Fruit fly (Drosophila melanogaster) whole organism, embryonic: ENCODE measurements around the gene Abi.

Experiments used
- Adf1 ChIP-seq: fragments of 200-800 bp; sonication (Bioruptor generic); IDR thresholded peaks from 2 replicates; pipeline ENCODE4 v1.3.6; 2022; ENCODE audit warnings: missing biosample characterization, missing genetic modification characterization
- Atf3 ChIP-seq: fragments of 200-800 bp; sonication (Bioruptor generic); optimal IDR thresholded peaks from 3 replicates; lab custom pipeline; 2016; ENCODE audit warnings: missing biosample characterization, missing genetic modification characterization
- CG11247 ChIP-seq: fragments of 200-800 bp; sonication (Bioruptor generic); IDR thresholded peaks from 2 replicates; pipeline ENCODE4 v1.3.6; 2022; ENCODE audit warnings: missing biosample characterization, missing genetic modification characterization
- CG11696 ChIP-seq: fragments of 200-800 bp; sonication (Bioruptor generic); IDR thresholded peaks from 2 replicates; pipeline ENCODE4 v1.3.6; 2022; ENCODE audit warnings: missing biosample characterization, missing genetic modification characterization
- CG11723 ChIP-seq: fragments of 200-800 bp; sonication (Bioruptor generic); optimal IDR thresholded peaks from 2 replicates; lab custom pipeline; 2017; ENCODE audit warnings: missing biosample characterization, mild to moderate bottlenecking, missing genetic modification characterization
- CG12659 ChIP-seq: fragments of 200-800 bp; sonication (Bioruptor generic); optimal IDR thresholded peaks from 3 replicates; lab custom pipeline; 2017; ENCODE audit warnings: mild to moderate bottlenecking, missing biosample characterization, missing genetic modification reagents, missing genetic modification characterization
- CG13775 ChIP-seq: fragments of 200-800 bp; sonication (Bioruptor generic); optimal IDR thresholded peaks from 3 replicates; lab custom pipeline; 2017; ENCODE audit warnings: missing biosample characterization, mild to moderate bottlenecking, missing genetic modification characterization
- CG16863 ChIP-seq: fragments of 200-800 bp; sonication (Bioruptor generic); optimal IDR thresholded peaks from 3 replicates; lab custom pipeline; 2016; ENCODE audit warnings: missing biosample characterization, missing genetic modification characterization
- CG17802 ChIP-seq: fragments of 200-800 bp; sonication (Bioruptor generic); optimal IDR thresholded peaks from 2 replicates; lab custom pipeline; 2018; ENCODE audit warnings: missing biosample characterization, mild to moderate bottlenecking, missing genetic modification characterization, moderate library complexity
- CG2199 ChIP-seq: fragments of 200-800 bp; sonication (Bioruptor generic); IDR thresholded peaks from 3 replicates; pipeline ENCODE4 v1.3.6; 2022; ENCODE audit warnings: missing biosample characterization, missing genetic modification characterization
- CG2889 ChIP-seq: fragments of 200-800 bp; sonication (Bioruptor generic); IDR thresholded peaks from 3 replicates; pipeline ENCODE4 v1.3.6; 2022; ENCODE audit warnings: missing biosample characterization, missing genetic modification characterization
- CG30403 ChIP-seq: fragments of 200-800 bp; sonication (Bioruptor generic); optimal IDR thresholded peaks from 3 replicates; lab custom pipeline; 2016; ENCODE audit warnings: missing biosample characterization, missing genetic modification characterization
- CG3065 ChIP-seq: fragments of 200-800 bp; sonication (Bioruptor generic); optimal IDR thresholded peaks from 2 replicates; lab custom pipeline; 2016; ENCODE audit warnings: missing biosample characterization, missing genetic modification characterization
- CG31441 ChIP-seq: fragments of 200-800 bp; sonication (Bioruptor generic); IDR thresholded peaks from 2 replicates; pipeline ENCODE4 v1.3.6; 2022; ENCODE audit warnings: missing biosample characterization, missing genetic modification characterization
- CG3163 ChIP-seq: fragments of 200-800 bp; sonication (Bioruptor generic); optimal IDR thresholded peaks from 3 replicates; lab custom pipeline; 2016; ENCODE audit warnings: missing biosample characterization, missing genetic modification characterization
- CG32767 ChIP-seq: fragments of 200-800 bp; sonication (Bioruptor generic); IDR thresholded peaks from 2 replicates; pipeline ENCODE4 v1.3.6; 2022; ENCODE audit warnings: missing biosample characterization, missing genetic modification characterization
- CG4328 ChIP-seq: fragments of 200-800 bp; sonication (Bioruptor generic); optimal IDR thresholded peaks from 3 replicates; lab custom pipeline; 2017; ENCODE audit warnings: missing biosample characterization, missing genetic modification reagents, missing genetic modification characterization
- CG6765 ChIP-seq: fragments of 200-800 bp; sonication (Bioruptor generic); optimal IDR thresholded peaks from 3 replicates; lab custom pipeline; 2017; ENCODE audit warnings: missing biosample characterization, mild to moderate bottlenecking, missing genetic modification characterization
- CG9609 ChIP-seq: fragments of 200-800 bp; sonication (Bioruptor generic); optimal IDR thresholded peaks from 3 replicates; lab custom pipeline; 2016; ENCODE audit warnings: missing biosample characterization, missing genetic modification characterization
- CG9727 ChIP-seq: fragments of 200-800 bp; sonication (Bioruptor generic); optimal IDR thresholded peaks from 3 replicates; lab custom pipeline; 2017; ENCODE audit warnings: missing biosample characterization, mild to moderate bottlenecking, missing genetic modification characterization
- CG9876 ChIP-seq: fragments of 200-800 bp; sonication (Bioruptor generic); optimal IDR thresholded peaks from 2 replicates; lab custom pipeline; 2016; ENCODE audit warnings: missing biosample characterization, missing genetic modification characterization
- Elba2 ChIP-seq: fragments of 200-800 bp; sonication (Bioruptor generic); optimal IDR thresholded peaks from 3 replicates; lab custom pipeline; 2016; ENCODE audit warnings: missing biosample characterization, missing genetic modification characterization
- Fer1 ChIP-seq: fragments of 200-800 bp; sonication (Bioruptor generic); optimal IDR thresholded peaks from 2 replicates; lab custom pipeline; 2017; ENCODE audit warnings: missing biosample characterization, mild to moderate bottlenecking, missing genetic modification characterization
- Hey ChIP-seq: fragments of 200-800 bp; sonication (Bioruptor generic); optimal IDR thresholded peaks from 3 replicates; lab custom pipeline; 2018; ENCODE audit warnings: missing biosample characterization, mild to moderate bottlenecking, missing genetic modification characterization
- NK7.1 ChIP-seq: fragments of 200-800 bp; sonication (Bioruptor generic); optimal IDR thresholded peaks from 3 replicates; lab custom pipeline; 2016; ENCODE audit warnings: missing biosample characterization, missing genetic modification characterization
- Scr ChIP-seq: fragments of 200-800 bp; sonication (Bioruptor generic); IDR thresholded peaks from 2 replicates; pipeline ENCODE4 v1.3.6; 2022; ENCODE audit warnings: missing biosample characterization, missing genetic modification characterization; ENCODE audit not compliant: partially characterized antibody
- Spps ChIP-seq: fragments of 200-800 bp; sonication (Bioruptor generic); optimal IDR thresholded peaks from 2 replicates; lab custom pipeline; 2018; ENCODE audit warnings: missing biosample characterization, mild to moderate bottlenecking, missing genetic modification characterization
- Sry-β ChIP-seq: fragments of 200-800 bp; sonication (Bioruptor generic); optimal IDR thresholded peaks from 2 replicates; lab custom pipeline; 2018; ENCODE audit warnings: missing biosample characterization, mild to moderate bottlenecking, missing genetic modification characterization, moderate library complexity
- Stat92E ChIP-seq, 3 experiments: fragments of >200 bp in 2 of 3; fragments of 200-800 bp in 1 of 3; sonication (Bioruptor generic) in 1 of 3; optimal IDR thresholded peaks; 2 replicates each; lab custom pipeline; 2017 to 2019; ENCODE audit warnings: missing biosample characterization in 3 of 3, missing genetic modification characterization in 3 of 3, mild to moderate bottlenecking in 1 of 3, moderate library complexity in 1 of 3
- Xrp1 ChIP-seq: fragments of 200-800 bp; sonication (Bioruptor generic); IDR thresholded peaks from 2 replicates; pipeline ENCODE4 v1.3.6; 2022; ENCODE audit warnings: missing biosample characterization, missing genetic modification characterization
- bcd ChIP-seq: fragments of 200-800 bp; sonication (Bioruptor generic); optimal IDR thresholded peaks from 2 replicates; lab custom pipeline; 2017; ENCODE audit warnings: missing biosample characterization, mild to moderate bottlenecking, missing genetic modification characterization
- bsh ChIP-seq, 2 experiments: fragments of 200-800 bp; sonication (Bioruptor generic); optimal IDR thresholded peaks; 2 replicates each; lab custom pipeline; 2017 to 2018; ENCODE audit warnings: mild to moderate bottlenecking in 2 of 2, missing biosample characterization in 2 of 2, missing genetic modification characterization in 2 of 2, moderate library complexity in 1 of 2
- btn ChIP-seq: fragments of 200-800 bp; sonication (Bioruptor generic); optimal IDR thresholded peaks from 2 replicates; lab custom pipeline; 2016; ENCODE audit warnings: missing biosample characterization, missing genetic modification characterization
- caup ChIP-seq: fragments of 200-800 bp; sonication (Bioruptor generic); optimal IDR thresholded peaks from 3 replicates; lab custom pipeline; 2017; ENCODE audit warnings: missing biosample characterization, mild to moderate bottlenecking, missing genetic modification characterization, moderate library complexity; ENCODE audit not compliant: severe bottlenecking
- chm ChIP-seq: fragments of 200-800 bp; sonication (Bioruptor generic); IDR thresholded peaks from 2 replicates; pipeline ENCODE4 v1.3.6; 2022; ENCODE audit warnings: missing biosample characterization, missing genetic modification characterization
- dati ChIP-seq: fragments of 200-800 bp; sonication (Bioruptor generic); IDR thresholded peaks from 2 replicates; pipeline ENCODE4 v1.3.6; 2022; ENCODE audit warnings: missing biosample characterization, missing genetic modification characterization
- dysf ChIP-seq: fragments of 200-800 bp; sonication (Bioruptor generic); IDR thresholded peaks from 3 replicates; pipeline ENCODE4 v1.3.6; 2022; ENCODE audit warnings: missing biosample characterization, missing genetic modification characterization
- fd64A ChIP-seq: fragments of 200-800 bp; sonication (Bioruptor generic); optimal IDR thresholded peaks from 3 replicates; lab custom pipeline; 2018; ENCODE audit warnings: missing biosample characterization, mild to moderate bottlenecking, missing genetic modification characterization
- gfzf ChIP-seq: fragments of 200-800 bp; sonication (Bioruptor generic); optimal IDR thresholded peaks from 2 replicates; lab custom pipeline; 2016; ENCODE audit warnings: missing biosample characterization, mild to moderate bottlenecking, missing genetic modification characterization, moderate library complexity
- gsb-n ChIP-seq: fragments of 200-800 bp; sonication (Bioruptor generic); optimal IDR thresholded peaks from 3 replicates; lab custom pipeline; 2018; ENCODE audit warnings: missing biosample characterization, mild to moderate bottlenecking, missing genetic modification characterization
- insv ChIP-seq, 2 experiments: fragments of 200-800 bp; sonication (Bioruptor generic); optimal IDR thresholded peaks; 3 replicates each; lab custom pipeline; 2016 to 2018; ENCODE audit warnings: missing biosample characterization in 2 of 2, missing genetic modification characterization in 2 of 2
- jing ChIP-seq: fragments of 200-800 bp; sonication (Bioruptor generic); optimal IDR thresholded peaks from 2 replicates; lab custom pipeline; 2018; ENCODE audit warnings: missing biosample characterization, mild to moderate bottlenecking, missing genetic modification characterization
- kah ChIP-seq: fragments of 200-800 bp; sonication (Bioruptor generic); optimal IDR thresholded peaks from 2 replicates; lab custom pipeline; 2018; ENCODE audit warnings: missing biosample characterization, mild to moderate bottlenecking, missing genetic modification characterization
- mld ChIP-seq: fragments of 200-800 bp; sonication (Bioruptor generic); IDR thresholded peaks from 3 replicates; pipeline ENCODE4 v1.3.6; 2022; ENCODE audit warnings: missing biosample characterization, missing genetic modification characterization; ENCODE audit not compliant: partially characterized antibody
- pho ChIP-seq: fragments of 200-800 bp; sonication (Bioruptor generic); optimal IDR thresholded peaks from 2 replicates; lab custom pipeline; 2016; ENCODE audit warnings: missing biosample characterization, missing genetic modification characterization
- phol ChIP-seq: fragments of 200-800 bp; sonication (Bioruptor generic); optimal IDR thresholded peaks from 3 replicates; lab custom pipeline; 2018; ENCODE audit warnings: missing biosample characterization, mild to moderate bottlenecking, missing genetic modification characterization, moderate library complexity
- pum ChIP-seq: fragments of 200-800 bp; sonication (Bioruptor generic); optimal IDR thresholded peaks from 2 replicates; lab custom pipeline; 2016; ENCODE audit warnings: missing biosample characterization, missing genetic modification characterization
- scrt ChIP-seq: fragments of 200-800 bp; sonication (Bioruptor generic); optimal IDR thresholded peaks from 2 replicates; lab custom pipeline; 2018; ENCODE audit warnings: missing biosample characterization, mild to moderate bottlenecking, missing genetic modification characterization, moderate library complexity
- so ChIP-seq: fragments of 200-800 bp; sonication (Bioruptor generic); IDR thresholded peaks from 3 replicates; pipeline ENCODE4 v1.3.6; 2022; ENCODE audit warnings: missing biosample characterization, missing genetic modification characterization
- tin ChIP-seq: fragments of 200-800 bp; sonication (Bioruptor generic); optimal IDR thresholded peaks from 3 replicates; lab custom pipeline; 2016; ENCODE audit warnings: missing biosample characterization, missing genetic modification characterization
- zfh1 ChIP-seq: fragments of 200-800 bp; sonication (Bioruptor generic); IDR thresholded peaks from 3 replicates; pipeline ENCODE4 v1.3.6; 2022; ENCODE audit warnings: missing biosample characterization, missing genetic modification characterization

The Abi gene

DNA sequence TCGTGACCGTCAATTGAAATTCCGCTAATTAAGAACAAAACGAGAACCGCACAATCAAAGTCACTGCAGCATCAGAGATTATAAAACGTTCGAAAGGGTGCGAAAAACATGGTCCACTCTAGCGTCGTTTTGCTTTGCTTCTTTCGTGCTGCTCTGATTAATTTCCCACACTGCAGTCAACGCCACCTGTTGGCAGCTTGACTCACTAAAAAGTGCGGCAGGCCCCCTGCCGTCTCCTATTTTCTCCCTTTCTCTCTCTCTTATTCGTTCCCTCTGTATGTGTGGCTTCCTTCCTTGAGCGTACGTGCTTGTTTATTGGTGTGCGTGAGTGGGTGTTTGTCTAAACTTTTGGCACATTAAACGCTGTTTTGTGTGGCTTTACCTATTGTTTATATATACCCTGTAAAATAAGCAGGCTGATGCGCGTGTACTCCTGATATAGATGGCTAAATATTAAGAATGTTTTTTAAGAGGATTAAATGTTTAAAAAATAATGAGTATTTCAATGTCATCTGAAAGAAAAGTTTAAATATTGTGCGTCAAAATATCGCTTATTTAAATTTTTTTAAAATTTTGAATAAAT, 23.6 kb downstream of the Abi start (continued):
- TF ChIP-seq Scr (GFP tag; lab: Robert Waterston, UW), result no peak
- TF ChIP-seq kah (GFP tag; lab: Kevin White, UChicago), result no peak
- TF ChIP-seq Adf1, result no peak
- TF ChIP-seq tin (GFP tag; lab: Kevin White, UChicago), result no peak
- TF ChIP-seq CG32767 (GFP tag; lab: Robert Waterston, UW), result no peak
- 0 out of 3 replicates have a peak, but pooled peaks have one; percentile 45 for TF ChIP-seq zfh1 (GFP tag; lab: Robert Waterston, UW)
- TF ChIP-seq insv (GFP tag; optimal IDR thresholded peaks at IDR 0.05; lab: Kevin White, UChicago), result no peak
- no peak for TF ChIP-seq Elba2
- no peak for TF ChIP-seq CG16863 (GFP tag; lab: Kevin White, UChicago)
- no peak for TF ChIP-seq CG9876 (GFP tag; lab: Kevin White, UChicago)
- TF ChIP-seq Hey (tag; lab: Kevin White, UChicago), result no peak
- TF ChIP-seq gfzf (GFP tag; lab: Kevin White, UChicago), result no peak
- TF ChIP-seq CG4328 (GFP tag; lab: Kevin White, UChicago), result no peak
- TF ChIP-seq gsb-n (tag; lab: Kevin White, UChicago), result no peak
- TF ChIP-seq Xrp1, result no peak
- TF ChIP-seq mld (GFP tag; lab: Robert Waterston, UW), result no peak
- TF ChIP-seq CG11723, result no peak
- no peak for TF ChIP-seq CG9609 (GFP tag; lab: Kevin White, UChicago)
- no peak for TF ChIP-seq CG11696 (GFP tag; lab: Robert Waterston, UW)
- peak; percentile 1 for TF ChIP-seq CG3163 (GFP tag; lab: Kevin White, UChicago)
- no peak for TF ChIP-seq Spps
- TF ChIP-seq CG13775, result no peak
- TF ChIP-seq fd64A, result no peak
- TF ChIP-seq bcd (GFP tag; lab: Kevin White, UChicago), result no peak
- no peak for TF ChIP-seq bsh (GFP tag; optimal IDR thresholded peaks at IDR 0.05; lab: Kevin White, UChicago)
- no peak for TF ChIP-seq btn
- no peak for TF ChIP-seq Atf3 (GFP tag; lab: Kevin White, UChicago)
- TF ChIP-seq CG9727 (GFP tag; lab: Kevin White, UChicago), result no peak
- TF ChIP-seq so (GFP tag; lab: Robert Waterston, UW), result no peak
- 0 out of 3 replicates have a peak, but pooled peaks have one; percentile 64 for TF ChIP-seq CG2199
- no peak for TF ChIP-seq pum (GFP tag; lab: Kevin White, UChicago)
- TF ChIP-seq CG6765 (GFP tag; lab: Kevin White, UChicago), result no peak
- no peak for TF ChIP-seq phol (tag; lab: Kevin White, UChicago)
- no peak for TF ChIP-seq CG17802 (tag; lab: Kevin White, UChicago)
- no peak for TF ChIP-seq CG11247 (GFP tag; lab: Robert Waterston, UW)
- no peak for TF ChIP-seq caup (GFP tag; lab: Kevin White, UChicago)
- peak; percentile 16 for TF ChIP-seq CG12659 (GFP tag; lab: Kevin White, UChicago)
- TF ChIP-seq jing (GFP tag; lab: Kevin White, UChicago), result no peak
- no peak for TF ChIP-seq CG2889 (GFP tag; lab: Robert Waterston, UW)
- TF ChIP-seq dati, result no peak
- no peak for TF ChIP-seq CG31441 (GFP tag; lab: Robert Waterston, UW)
- TF ChIP-seq Sry-β, result no peak
- TF ChIP-seq Fer1, result no peak
- TF ChIP-seq Stat92E (GFP tag; optimal IDR thresholded peaks at IDR 0.05; lab: Kevin White, UChicago), result no peak
- no peak for TF ChIP-seq pho (GFP tag; lab: Kevin White, UChicago)
- no peak for TF ChIP-seq chm
- peak; percentile 51 for TF ChIP-seq scrt (GFP tag; lab: Kevin White, UChicago)
- TF ChIP-seq CG3065 (GFP tag; lab: Kevin White, UChicago), result no peak
- peak; percentile 17 for TF ChIP-seq CG30403 (GFP tag; lab: Kevin White, UChicago)
- peak; percentile 5; the same call in 1 of the 3 replicates for TF ChIP-seq dysf
- no peak for TF ChIP-seq NK7.1 (GFP tag; lab: Kevin White, UChicago)
